Worm (Caenorhabditis elegans) whole organism, L2 larva: Measurements from ENCODE around the gene nduv-2.
A peak's percentile ranks its signal among the peaks of the same experiment; 100 is the strongest.

Experiments
- C34F6.9 ChIP-seq: fragments of 150-350 bp; optimal IDR thresholded peaks from 2 replicates; lab custom pipeline; 2014; ENCODE audit warnings: missing biosample characterization, missing genetic modification characterization
- F13H6.1 ChIP-seq: sonication (generic microtip); optimal IDR thresholded peaks from 2 replicates; lab custom pipeline; 2016; ENCODE audit warnings: missing genetic modification characterization, missing compliant biosample characterization
- R02D3.7 ChIP-seq: fragments of 150-350 bp; optimal IDR thresholded peaks from 2 replicates; lab custom pipeline; 2014; ENCODE audit warnings: missing biosample characterization, missing genetic modification characterization
- Y55F3AM.14 ChIP-seq: fragments of 200-800 bp; sonication (Bioruptor generic); optimal IDR thresholded peaks from 2 replicates; lab custom pipeline; 2018; ENCODE audit warnings: mild to moderate bottlenecking, missing genetic modification characterization, missing compliant biosample characterization
- ZK546.5 ChIP-seq: sonication (generic microtip); optimal IDR thresholded peaks from 2 replicates; lab custom pipeline; 2017; ENCODE audit warnings: missing biosample characterization, missing genetic modification characterization
- aly-2 ChIP-seq: fragments of 150-350 bp; optimal IDR thresholded peaks from 2 replicates; lab custom pipeline; 2014; ENCODE audit warnings: missing biosample characterization, missing genetic modification characterization
- ama-1 ChIP-seq: fragments of 150-350 bp; optimal IDR thresholded peaks from 2 replicates; lab custom pipeline; 2018; ENCODE audit warnings: inconsistent platforms
- blmp-1 ChIP-seq: sonication (generic microtip); optimal IDR thresholded peaks from 2 replicates; lab custom pipeline; 2017; ENCODE audit warnings: missing genetic modification characterization, mild to moderate bottlenecking, missing compliant biosample characterization, antibody characterized with exemption, moderate library complexity; ENCODE audit not compliant: insufficient read depth
- ceh-16 ChIP-seq: fragments of 150-350 bp; optimal IDR thresholded peaks from 2 replicates; lab custom pipeline; 2014; ENCODE audit warnings: missing biosample characterization, missing genetic modification characterization
- ceh-82 ChIP-seq: fragments of 150-350 bp; optimal IDR thresholded peaks from 2 replicates; lab custom pipeline; 2014; ENCODE audit warnings: missing biosample characterization, missing genetic modification characterization
- dmd-4 ChIP-seq: sonication (generic microtip); optimal IDR thresholded peaks from 2 replicates; lab custom pipeline; 2017; ENCODE audit warnings: missing biosample characterization, missing genetic modification characterization
- egl-27 ChIP-seq: sonication (generic microtip); optimal IDR thresholded peaks from 3 replicates; lab custom pipeline; 2017; ENCODE audit warnings: missing biosample characterization, missing genetic modification reagents, missing genetic modification characterization
- fos-1 ChIP-seq: fragments of 150-350 bp; optimal IDR thresholded peaks from 2 replicates; lab custom pipeline; 2014; ENCODE audit warnings: missing biosample characterization, missing genetic modification characterization
- gmeb-1 ChIP-seq: fragments of 150-350 bp; optimal IDR thresholded peaks from 2 replicates; lab custom pipeline; 2014; ENCODE audit warnings: missing biosample characterization, missing genetic modification characterization
- lin-13 ChIP-seq: fragments of 150-350 bp; optimal IDR thresholded peaks from 2 replicates; lab custom pipeline; 2014; ENCODE audit warnings: missing biosample characterization, missing genetic modification reagents, missing genetic modification characterization
- lin-39 ChIP-seq: fragments of 150-350 bp; optimal IDR thresholded peaks from 2 replicates; lab custom pipeline; 2014; ENCODE audit warnings: missing biosample characterization, missing genetic modification reagents, missing genetic modification characterization
- lsy-2 ChIP-seq, 2 experiments: fragments of 150-350 bp in 1 of 2; sonication (generic microtip) in 1 of 2; optimal IDR thresholded peaks; 2 replicates each; lab custom pipeline; 2014 to 2017; ENCODE audit warnings: missing biosample characterization in 2 of 2, missing genetic modification characterization in 2 of 2
- mab-5 ChIP-seq: fragments of 150-350 bp; optimal IDR thresholded peaks from 2 replicates; lab custom pipeline; 2014; ENCODE audit warnings: missing biosample characterization, missing genetic modification characterization
- mbf-1 ChIP-seq: sonication (generic microtip); optimal IDR thresholded peaks from 2 replicates; lab custom pipeline; 2017; ENCODE audit warnings: missing biosample characterization, missing genetic modification characterization
- mdl-1 ChIP-seq, 2 experiments: fragments of 150-350 bp in 1 of 2; sonication (generic microtip) in 1 of 2; optimal IDR thresholded peaks; 2 replicates each; lab custom pipeline; 2017; ENCODE audit warnings: missing biosample characterization in 2 of 2, missing genetic modification characterization in 2 of 2
- nhr-11 ChIP-seq: fragments of 150-350 bp; optimal IDR thresholded peaks from 2 replicates; lab custom pipeline; 2014; ENCODE audit warnings: missing biosample characterization, missing genetic modification characterization
- nhr-12 ChIP-seq: fragments of 150-350 bp; optimal IDR thresholded peaks from 2 replicates; lab custom pipeline; 2014; ENCODE audit warnings: missing biosample characterization, missing genetic modification characterization
- nhr-21 ChIP-seq: fragments of 150-350 bp; optimal IDR thresholded peaks from 2 replicates; lab custom pipeline; 2014; ENCODE audit warnings: missing biosample characterization, missing genetic modification characterization
- nhr-23 ChIP-seq: fragments of 150-350 bp; optimal IDR thresholded peaks from 2 replicates; lab custom pipeline; 2014; ENCODE audit warnings: missing biosample characterization, missing genetic modification reagents, missing genetic modification characterization
- nhr-237 ChIP-seq: fragments of 150-350 bp; optimal IDR thresholded peaks from 2 replicates; lab custom pipeline; 2014; ENCODE audit warnings: missing biosample characterization, missing genetic modification characterization
- nhr-25 ChIP-seq: fragments of 150-350 bp; sonication (generic microtip); optimal IDR thresholded peaks from 3 replicates; lab custom pipeline; 2014; ENCODE audit warnings: missing biosample characterization, missing genetic modification characterization
- nhr-6 ChIP-seq: fragments of 150-350 bp; optimal IDR thresholded peaks from 2 replicates; lab custom pipeline; 2014; ENCODE audit warnings: missing biosample characterization, missing genetic modification characterization
- sem-4 ChIP-seq: fragments of 150-350 bp; optimal IDR thresholded peaks from 2 replicates; lab custom pipeline; 2014; ENCODE audit warnings: missing biosample characterization, missing genetic modification reagents, missing genetic modification characterization
- skn-1 ChIP-seq: sonication (generic microtip); optimal IDR thresholded peaks from 2 replicates; lab custom pipeline; 2017; ENCODE audit warnings: missing biosample characterization, missing genetic modification characterization
- sma-3 ChIP-seq: sonication (generic microtip); optimal IDR thresholded peaks from 2 replicates; lab custom pipeline; 2016; ENCODE audit warnings: missing genetic modification reagents, missing genetic modification characterization, missing compliant biosample characterization
- sma-9 ChIP-seq, 2 experiments: fragments of 150-350 bp in 1 of 2; sonication (generic microtip) in 1 of 2; optimal IDR thresholded peaks; 2 replicates each; lab custom pipeline; 2014 to 2016; ENCODE audit warnings: missing genetic modification characterization in 2 of 2, mild to moderate bottlenecking in 1 of 2, missing biosample characterization in 1 of 2, missing compliant biosample characterization in 1 of 2, missing genetic modification reagents in 1 of 2, moderate library complexity in 1 of 2
- unc-39 ChIP-seq: fragments of 150-350 bp; optimal IDR thresholded peaks from 2 replicates; lab custom pipeline; 2014; ENCODE audit warnings: missing biosample characterization, missing genetic modification characterization
- unc-55 ChIP-seq: fragments of 150-350 bp; sonication (generic microtip); optimal IDR thresholded peaks from 3 replicates; lab custom pipeline; 2014; ENCODE audit warnings: missing biosample characterization, missing genetic modification reagents, missing genetic modification characterization
- zag-1 ChIP-seq: fragments of 150-350 bp; optimal IDR thresholded peaks from 2 replicates; lab custom pipeline; 2014; ENCODE audit warnings: missing biosample characterization, missing genetic modification characterization
- ztf-1 ChIP-seq: fragments of 200-800 bp; sonication (Bioruptor generic); conservative IDR thresholded peaks from 2 replicates; pipeline ENCODE4 v1.3.6; 2022; ENCODE audit warnings: missing genetic modification characterization, missing compliant biosample characterization
- ztf-4 ChIP-seq: fragments of 150-350 bp; optimal IDR thresholded peaks from 2 replicates; lab custom pipeline; 2014; ENCODE audit warnings: missing biosample characterization, missing genetic modification characterization

The nduv-2 gene

ce11 chrV:13655202-13655764 lies 29.9 kb upstream of the nduv-2 start (continued):
- TF ChIP-seq dmd-4 (tag; lab: Kevin White, UChicago): no peak

ce11 chrV:13654394-13654792 lies 29.0 kb upstream of the nduv-2 start:
- no peak for TF ChIP-seq lin-39 (tag; lab: Kevin White, UChicago)
- no peak for TF ChIP-seq aly-2 (tag; lab: Kevin White, UChicago)
- TF ChIP-seq lsy-2 (tag; optimal IDR thresholded peaks at IDR 0.05; lab: Kevin White, UChicago): no peak
- no peak for TF ChIP-seq ama-1
- peak; percentile 18 for TF ChIP-seq unc-55
- TF ChIP-seq ceh-82 (tag; lab: Kevin White, UChicago): no peak
- TF ChIP-seq blmp-1 (tag; lab: Kevin White, UChicago): no peak
- TF ChIP-seq gmeb-1: no peak

- TF ChIP-seq R02D3.7 (no peak), sma-9 (GFP tag; optimal IDR thresholded peaks at IDR 0.05; lab: Kevin White, UChicago) (peak; percentile 63), sma-9 (tag; optimal IDR thresholded peaks at IDR 0.05; lab: Kevin White, UChicago) (no peak), dmd-4 (tag; lab: Kevin White, UChicago) (no peak), skn-1 (no peak), sma-3 (peak; percentile 45), nhr-21 (tag; lab: Kevin White, UChicago) (peak; percentile 52), ceh-16 (no peak), ceh-82 (tag; lab: Kevin White, UChicago) (no peak), blmp-1 (tag; lab: Kevin White, UChicago) (peak; percentile 39), ama-1 (peak; percentile 39), F13H6.1 (tag; lab: Kevin White, UChicago) (peak; percentile 9), nhr-237 (tag; lab: Kevin White, UChicago) (no peak), fos-1 (peak; percentile 63), gmeb-1 (no peak)
Observed at ce11 chrV:13653713-13654393, 28.5 kb upstream of the nduv-2 start, which contains the start of gene lpin-1. lpin-1 (minus strand) TSS chrV:13654129.

ce11 chrV:13652322-13652721 lies 27.0 kb upstream of the nduv-2 start:
- TF ChIP-seq mdl-1 (tag; optimal IDR thresholded peaks at IDR 0.05; lab: Kevin White, UChicago): no peak
- TF ChIP-seq sma-9 (GFP tag; optimal IDR thresholded peaks at IDR 0.05; lab: Kevin White, UChicago): no peak
- TF ChIP-seq sma-9 (tag; optimal IDR thresholded peaks at IDR 0.05; lab: Kevin White, UChicago): no peak
- TF ChIP-seq ceh-82 (tag; lab: Kevin White, UChicago): no peak
- no peak for TF ChIP-seq mbf-1 (tag; lab: Kevin White, UChicago)
- TF ChIP-seq dmd-4 (tag; lab: Kevin White, UChicago): no peak
- TF ChIP-seq, all 48 proteins: peak for 0

- TF ChIP-seq unc-55 (no peak), ama-1 (no peak), sem-4 (tag; lab: Kevin White, UChicago) (no peak), aly-2 (tag; lab: Kevin White, UChicago) (no peak), egl-27 (tag; lab: Kevin White, UChicago) (no peak), fos-1 (no peak)
Observed at ce11 chrV:13650800-13651199, 25.4 kb upstream of the nduv-2 start.

- TF ChIP-seq unc-39 (tag; lab: Kevin White, UChicago) (no peak), nhr-12 (no peak), F13H6.1 (tag; lab: Kevin White, UChicago) (no peak), ztf-4 (tag; lab: Kevin White, UChicago) (peak; percentile 75), nhr-237 (tag; lab: Kevin White, UChicago) (no peak), mab-5 (no peak), lin-13 (GFP tag; lab: Kevin White, UChicago) (peak; percentile 8), sma-3 (peak; percentile 44), nhr-6 (tag; lab: Kevin White, UChicago) (no peak), dmd-4 (tag; lab: Kevin White, UChicago) (no peak), blmp-1 (tag; lab: Kevin White, UChicago) (no peak), sem-4 (tag; lab: Kevin White, UChicago) (no peak), nhr-23 (tag; lab: Kevin White, UChicago) (no peak), ztf-1 (GFP tag; lab: Robert Waterston, UW) (0 out of 2 replicates have a peak, but pooled peaks have one; percentile 20), nhr-25 (tag; lab: Kevin White, UChicago) (peak; percentile 53), ama-1 (peak; percentile 22), ZK546.5 (no peak), nhr-11 (tag; lab: Kevin White, UChicago) (no peak), R02D3.7 (no peak), egl-27 (tag; lab: Kevin White, UChicago) (no peak), C34F6.9 (tag; lab: Kevin White, UChicago) (no peak), zag-1 (tag; lab: Kevin White, UChicago) (no peak), fos-1 (no peak), Y55F3AM.14 (peak; percentile 10)
- TF ChIP-seq, all 48 proteins: peak for 7
Observed at ce11 chrV:13649730-13650349, 24.5 kb upstream of the nduv-2 start, which contains the start of gene H37A05.4. H37A05.4 (minus strand) TSS chrV:13649780.
